Worm (Caenorhabditis elegans): ENCODE data around the gene F14F8.14.
"Not testable (repeated sequence)": the region's sequence is repeated elsewhere in the genome, so short reads cannot be mapped to it uniquely, and the experiment has no call there.

The F14F8.14 gene

ce11 chrV:16654242-16654641, 12.3 kb downstream of the F14F8.14 start, which contains the start of gene W06G6.15:
Gene W06G6.15 (plus strand): TSS chrV:16654542.
- not testable (repeated sequence) for TF ChIP-seq hlh-6, sox-4, ceh-34 (tag; optimal IDR thresholded peaks at IDR 0.05)

ce11 chrV:16649200-16649599, 17.3 kb downstream of the F14F8.14 start, which contains the start of gene W06G6.11:
Gene W06G6.11 (minus strand): TSS chrV:16649300.
- TF ChIP-seq C08G9.2, K02D7.2, lim-6 (tag; optimal IDR thresholded peaks at IDR 0.05): not testable (repeated sequence)

DNA sequence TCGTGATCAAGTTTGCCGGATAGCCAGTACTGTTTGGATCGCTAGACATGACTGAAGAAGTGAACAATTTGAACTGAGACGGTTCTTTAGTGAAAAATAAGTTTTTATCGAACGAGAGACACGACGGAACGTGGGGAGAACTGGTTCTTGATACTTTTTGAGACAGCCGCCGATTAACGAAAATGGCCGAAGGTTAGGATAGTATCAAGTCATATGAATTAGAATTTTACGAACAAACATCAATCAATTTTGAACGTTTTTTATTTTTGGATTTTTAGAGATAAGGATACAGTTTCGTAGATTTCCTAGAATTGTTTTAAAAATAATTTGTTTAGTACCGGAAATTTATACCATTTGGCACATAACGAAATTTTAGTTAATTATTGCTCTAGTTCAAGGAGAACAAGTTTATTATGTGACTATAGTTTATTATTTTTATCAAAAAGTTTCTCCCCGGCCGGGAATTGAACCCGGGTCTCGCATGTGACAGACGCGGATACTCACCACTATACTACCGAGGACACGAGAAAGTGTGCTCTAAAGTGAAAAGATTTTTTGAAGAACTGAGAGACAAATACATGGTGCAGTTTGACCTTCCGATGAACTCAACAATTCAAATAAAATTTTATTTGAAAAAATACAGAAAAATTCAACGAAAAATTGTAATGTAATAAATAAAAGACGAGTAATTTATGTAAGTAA, 18.1 kb downstream of the F14F8.14 start, which contains the start of gene W06G6.20:
W06G6.20 (minus strand) TSS at position 51 of the 702 bp plus-strand sequence.
- TF ChIP-seq unc-42 (tag; optimal IDR thresholded peaks at IDR 0.05) (no peak), unc-55 (GFP tag; optimal IDR thresholded peaks at IDR 0.05) (no peak)

DNA sequence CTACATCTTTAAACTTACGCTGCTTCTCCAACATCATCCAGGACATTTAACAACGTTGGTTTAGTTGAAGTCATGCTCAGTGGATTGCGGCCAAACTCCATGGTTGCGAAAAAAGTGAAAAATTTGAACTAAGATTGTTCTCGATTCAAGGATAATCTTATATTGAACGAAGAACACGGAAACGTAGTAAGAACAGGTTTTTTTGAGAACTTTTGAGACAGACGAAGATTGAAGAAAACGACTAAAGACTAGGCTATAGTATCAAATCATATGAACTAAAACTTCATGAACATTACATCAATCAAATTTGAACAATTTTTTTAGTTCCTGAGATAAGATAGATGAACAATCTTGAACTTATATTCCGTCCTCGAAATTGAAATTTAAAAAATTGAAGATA, 19.5 kb downstream of the F14F8.14 start, which contains the start of gene W06G6.10:
W06G6.10 (minus strand) TSS at position 101 of the 400 bp plus-strand sequence.
- TF ChIP-seq nhr-232 (tag; optimal IDR thresholded peaks at IDR 0.05) (no peak), T23F11.4 (GFP tag; optimal IDR thresholded peaks at IDR 0.05) (no peak), unc-42 (tag; optimal IDR thresholded peaks at IDR 0.05) (no peak), ttx-3 (tag; optimal IDR thresholded peaks at IDR 0.05) (no peak), pros-1 (tag; optimal IDR thresholded peaks at IDR 0.05) (no peak), ceh-31 (tag; optimal IDR thresholded peaks at IDR 0.05) (no peak), ceh-14 (tag; optimal IDR thresholded peaks at IDR 0.05) (no peak), pag-3 (tag; optimal IDR thresholded peaks at IDR 0.05; ENCODE audit: borderline replicate concordance) (no peak), gmeb-2 (tag; optimal IDR thresholded peaks at IDR 0.05) (no peak), sox-4 (tag; optimal IDR thresholded peaks at IDR 0.05) (no peak), ceh-2 (tag; optimal IDR thresholded peaks at IDR 0.05) (no peak)

- TF ChIP-seq fkh-6 (tag; optimal IDR thresholded peaks at IDR 0.05) (no peak), C08G9.2 (tag; optimal IDR thresholded peaks at IDR 0.05) (no peak), elt-4 (tag; optimal IDR thresholded peaks at IDR 0.05) (no peak), ceh-2 (tag; optimal IDR thresholded peaks at IDR 0.05) (no peak), pha-4 (tag; optimal IDR thresholded peaks at IDR 0.05) (no peak), pqm-1 (tag; optimal IDR thresholded peaks at IDR 0.05) (no peak), ceh-45 (GFP tag; IDR thresholded peaks at IDR 0.05) (no peak), pat-9 (tag; optimal IDR thresholded peaks at IDR 0.05) (no peak), pros-1 (tag; optimal IDR thresholded peaks at IDR 0.05) (no peak), unc-55 (GFP tag; optimal IDR thresholded peaks at IDR 0.05) (no peak), npax-4 (tag; optimal IDR thresholded peaks at IDR 0.05) (no peak), ceh-18 (tag; optimal IDR thresholded peaks at IDR 0.05) (no peak), C38D4.7 (GFP tag; optimal IDR thresholded peaks at IDR 0.05) (no peak), syd-9 (tag; optimal IDR thresholded peaks at IDR 0.05) (no peak)
Measured at ce11 chrV:16646372-16646771, 20.2 kb downstream of the F14F8.14 start, which contains the start of gene W06G6.9. Gene W06G6.9 (minus strand): TSS chrV:16646472.

DNA sequence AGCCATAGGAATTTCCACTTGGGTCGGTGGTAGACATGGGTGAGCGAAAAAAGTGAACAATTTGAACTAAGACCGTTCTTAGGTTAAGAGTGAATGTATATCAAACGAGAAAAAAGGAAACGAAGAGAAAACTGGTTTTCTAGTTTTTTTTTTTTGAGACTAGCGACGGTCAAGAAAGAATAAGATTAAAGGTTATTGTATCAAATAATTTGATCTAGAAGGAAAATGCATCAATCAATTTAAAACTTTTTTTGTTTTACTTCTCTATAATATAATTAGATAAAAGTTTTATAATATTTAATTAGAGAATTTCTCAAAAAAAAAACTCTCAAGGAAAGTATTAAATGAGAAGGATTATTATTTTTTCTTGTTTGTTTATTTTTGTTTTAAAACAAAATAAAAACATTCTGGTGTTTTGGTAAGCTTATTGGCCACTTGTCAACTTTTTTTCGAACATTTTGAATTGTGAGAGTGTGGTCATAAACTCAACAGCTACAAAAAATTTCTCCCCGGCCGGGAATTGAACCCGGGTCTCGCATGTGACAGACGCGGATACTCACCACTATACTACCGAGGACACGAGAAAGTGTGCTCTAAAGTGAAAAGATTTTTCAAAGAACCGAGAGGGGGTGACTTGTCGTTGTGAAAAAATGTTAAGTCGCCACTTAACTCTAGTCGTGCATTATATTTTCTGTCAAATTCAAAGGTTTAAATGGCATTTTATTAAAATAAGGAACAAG, 21.2 kb downstream of the F14F8.14 start, which contains the start of gene W06G6.17:
W06G6.17 (minus strand) TSS at position 51 of the 740 bp plus-strand sequence.
- TF ChIP-seq mec-3 (tag; optimal IDR thresholded peaks at IDR 0.05; ENCODE audit: borderline replicate concordance), result no peak
- TF ChIP-seq che-1 (tag; optimal IDR thresholded peaks at IDR 0.05), result no peak
- TF ChIP-seq ama-1 (optimal IDR thresholded peaks at IDR 0.05), result no peak
- no peak for TF ChIP-seq sox-4 (tag; optimal IDR thresholded peaks at IDR 0.05)
- no peak for TF ChIP-seq dve-1 (tag; optimal IDR thresholded peaks at IDR 0.05)
- TF ChIP-seq pqm-1 (tag; optimal IDR thresholded peaks at IDR 0.05), result no peak

All from whole organism, late embryonic.